Worm (Caenorhabditis elegans) whole organism, late embryonic: ENCODE measurements around the gene kin-34.

ENCODE experiments used
- fkh-10 ChIP-seq: fragments of 150-350 bp; optimal IDR thresholded peaks from 2 replicates; lab custom pipeline; 2014; ENCODE audit warnings: missing biosample characterization, missing genetic modification reagents, missing genetic modification characterization
- fkh-6 ChIP-seq: sonication (generic microtip); optimal IDR thresholded peaks from 2 replicates; lab custom pipeline; 2016; ENCODE audit warnings: missing genetic modification characterization, missing compliant biosample characterization
- hlh-30 ChIP-seq: sonication (generic microtip); optimal IDR thresholded peaks from 2 replicates; lab custom pipeline; 2017; ENCODE audit warnings: antibody characterized with exemption, missing genetic modification characterization, missing compliant biosample characterization; ENCODE audit not compliant: insufficient read depth
- rnt-1 ChIP-seq: sonication (generic microtip); optimal IDR thresholded peaks from 2 replicates; lab custom pipeline; 2016; ENCODE audit warnings: missing genetic modification characterization, missing compliant biosample characterization

DNA sequence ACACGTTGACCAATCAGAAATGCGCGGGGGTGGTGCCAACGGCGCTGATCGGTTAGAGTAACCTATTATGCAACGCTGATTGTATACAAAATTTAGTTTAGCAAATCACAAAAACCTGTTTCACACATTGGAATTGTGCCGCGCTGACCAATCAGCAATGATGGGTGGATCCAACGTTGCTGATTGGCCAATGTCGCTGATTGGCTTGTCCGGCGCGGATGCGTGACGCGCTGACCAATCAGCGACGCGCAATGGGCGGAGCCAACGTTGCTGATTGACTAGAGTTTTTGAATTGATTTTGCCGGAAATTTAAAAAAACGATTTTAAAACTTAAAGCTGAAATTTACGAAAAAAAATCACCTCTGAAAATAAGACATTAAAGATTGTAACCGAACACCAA, 39.3 kb upstream of the kin-34 start:
- no peak for TF ChIP-seq rnt-1
- no peak for TF ChIP-seq hlh-30
- no peak for TF ChIP-seq fkh-6
- no peak for TF ChIP-seq fkh-10
